Fruit fly (Drosophila melanogaster): Measurements from ENCODE around the gene CG15546.

DNA sequence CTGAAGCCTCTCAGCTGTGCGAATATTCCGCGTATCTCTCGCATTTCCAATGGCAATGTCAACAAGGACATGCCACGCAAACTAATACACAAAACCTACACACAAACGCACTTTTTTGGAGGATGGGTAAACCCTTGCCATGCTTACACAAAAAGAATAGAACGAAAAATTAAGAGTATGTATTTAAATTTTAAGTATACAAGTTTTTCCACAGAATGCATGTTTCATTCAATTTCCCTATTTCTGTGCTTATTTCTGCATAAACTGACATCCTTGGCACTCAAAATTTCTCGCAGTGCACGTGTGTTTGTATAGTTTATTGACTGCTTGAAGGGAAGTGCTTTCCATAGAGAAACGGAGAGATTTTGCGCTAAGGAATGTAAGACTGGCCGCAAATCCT is 33.9 kb upstream of the CG15546 start:
- TF ChIP-seq CG8478 (optimal IDR thresholded peaks at IDR 0.05) (no peak), CTCF (optimal IDR thresholded peaks at IDR 0.05) (no peak)

Measured in S2 (cell line).